Fruit fly (Drosophila melanogaster): Measurements from ENCODE around the gene S-Lap3.

DNA sequence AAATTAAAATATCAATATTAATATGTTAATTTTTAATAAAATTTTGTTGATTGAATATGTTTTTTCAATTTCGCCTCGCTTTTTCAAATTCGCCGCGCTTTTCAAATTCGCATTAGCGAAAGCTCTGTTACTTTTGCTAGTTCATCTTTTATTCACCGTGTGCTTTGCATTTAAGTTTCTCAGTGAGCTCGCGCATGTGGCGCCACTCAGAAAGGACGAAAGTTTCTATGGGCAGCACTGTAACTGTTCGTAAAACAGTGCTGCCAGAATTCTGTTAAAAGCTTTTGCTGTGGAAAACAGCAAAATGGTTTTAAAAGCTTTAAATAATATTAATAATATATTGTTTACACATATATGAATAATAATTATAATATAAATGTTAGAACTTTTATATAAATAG is 43.0 kb downstream of the S-Lap3 start:
- no peak for TF ChIP-seq H2.0 (GFP tag; IDR thresholded peaks at IDR 0.05)
- no peak for TF ChIP-seq sim (GFP tag; IDR thresholded peaks at IDR 0.05)
